Worm (Caenorhabditis elegans) whole organism, midembryonic: ENCODE results near the gene K04A8.20.

Experiments
- T22C8.4 ChIP-seq: fragments of 200-800 bp; sonication (Bioruptor generic); IDR thresholded peaks from 2 replicates; pipeline ENCODE4 v1.3.6; 2022; ENCODE audit warnings: missing genetic modification characterization, missing compliant biosample characterization
- cog-1 ChIP-seq: sonication (generic microtip); optimal IDR thresholded peaks from 2 replicates; lab custom pipeline; 2016; ENCODE audit warnings: missing genetic modification characterization, missing compliant biosample characterization
- klf-2 ChIP-seq: fragments of 200-800 bp; sonication (Bioruptor generic); conservative IDR thresholded peaks from 2 replicates; pipeline ENCODE4 v1.3.6; 2022; ENCODE audit warnings: missing genetic modification reagents, missing genetic modification characterization, missing compliant biosample characterization
- ztf-23 ChIP-seq: fragments of 200-800 bp; sonication (Bioruptor generic); IDR thresholded peaks from 2 replicates; pipeline ENCODE4 v1.3.6; 2022; ENCODE audit warnings: missing genetic modification reagents, missing genetic modification characterization, missing compliant biosample characterization
- ztf-29 ChIP-seq: fragments of 200-800 bp; sonication (Bioruptor generic); IDR thresholded peaks from 2 replicates; pipeline ENCODE4 v1.3.6; 2022; ENCODE audit warnings: missing genetic modification reagents, missing genetic modification characterization, missing compliant biosample characterization

DNA sequence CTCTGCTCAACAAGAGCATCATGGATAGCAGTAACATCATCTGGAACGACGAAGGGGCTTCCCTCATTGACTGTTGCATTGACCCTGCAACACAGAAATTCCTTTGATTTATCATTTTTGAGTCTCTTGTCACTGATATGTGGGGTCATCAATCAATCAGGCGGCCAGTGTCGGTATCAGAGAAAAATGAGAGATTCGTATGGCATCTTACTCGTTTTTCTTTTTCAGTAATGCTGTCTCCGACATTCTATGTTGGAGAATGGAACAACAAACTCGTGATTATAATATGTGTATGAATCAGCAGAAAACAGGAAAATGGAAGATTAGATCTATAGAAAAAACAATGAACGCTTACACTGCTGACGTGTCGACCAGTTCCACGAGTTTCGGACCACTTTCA lies 46.1 kb upstream of the K04A8.20 start:
- TF ChIP-seq T22C8.4 (GFP tag; lab: Robert Waterston, UW) (no peak), ztf-23 (GFP tag; lab: Robert Waterston, UW) (no peak), klf-2 (GFP tag; lab: Robert Waterston, UW) (no peak), cog-1 (tag; lab: Kevin White, UChicago) (no peak), ztf-29 (no peak)
